Worm (Caenorhabditis elegans): Measurements from ENCODE around the gene Y55D9A.2.
"Not testable (repeated sequence)": the region's sequence is repeated elsewhere in the genome, so short reads cannot be mapped to it uniquely, and the experiment has no call there.

Y55D9A.2 gene

DNA sequence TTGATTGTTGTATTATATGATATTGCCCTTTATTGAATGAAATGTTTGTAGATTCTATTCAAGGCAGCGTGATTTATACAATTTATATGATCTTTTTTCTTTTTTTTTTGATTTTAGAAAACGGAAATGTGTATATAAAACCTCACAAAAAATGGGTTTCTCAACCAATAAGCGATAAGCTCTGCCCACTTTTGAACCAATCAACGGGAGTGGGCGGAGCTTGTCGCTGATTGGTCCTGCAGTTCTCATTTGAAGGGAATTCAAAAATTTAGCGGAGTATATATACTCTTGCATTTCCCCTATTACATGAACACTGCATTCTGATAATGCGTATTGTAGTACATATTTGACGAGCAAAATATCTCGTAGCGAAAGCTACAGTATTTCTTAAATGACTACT is 45.4 kb upstream of the Y55D9A.2 start:
- TF ChIP-seq snpc-1.1 (tag; optimal IDR thresholded peaks at IDR 0.05; ENCODE audit: insufficient read depth) (no peak), him-1 (tag; optimal IDR thresholded peaks at IDR 0.05) (peak; percentile 4)

ce11 chrIV:12640875-12641860 is 35.9 kb upstream of the Y55D9A.2 start:
- no peak for TF ChIP-seq hmg-1.2 (GFP tag; IDR thresholded peaks at IDR 0.05)
- TF ChIP-seq lin-40 (tag; optimal IDR thresholded peaks at IDR 0.05), result no peak
- no peak for TF ChIP-seq hlh-26 (GFP tag; conservative IDR thresholded peaks at IDR 0.05)
- TF ChIP-seq ztf-28 (GFP tag; IDR thresholded peaks at IDR 0.05), result no peak
- no peak for TF ChIP-seq hrde-1 (tag; optimal IDR thresholded peaks at IDR 0.05; ENCODE audit: borderline replicate concordance)

DNA sequence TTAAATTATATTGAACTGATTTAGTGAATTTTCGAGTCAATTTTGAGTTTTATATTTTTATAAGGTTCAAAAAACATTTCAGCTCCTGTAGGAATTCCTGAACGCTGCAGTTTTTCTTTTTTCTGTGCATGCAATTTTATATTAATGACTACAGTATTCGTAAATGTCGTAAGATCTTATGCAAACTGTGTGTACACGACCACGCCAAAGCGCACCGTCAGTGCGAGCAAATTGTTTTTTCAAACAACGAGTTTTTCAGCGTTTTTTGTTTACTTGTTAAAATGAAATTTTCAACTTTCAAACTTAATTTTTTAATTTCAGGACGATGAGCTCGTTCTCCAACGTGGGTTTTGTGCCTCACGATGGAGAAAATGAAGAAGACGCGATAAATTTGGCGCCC is 34.9 kb upstream of the Y55D9A.2 start, which contains the start of gene vha-7:
Gene vha-7, plus strand, starts transcription at position 326 of the 400 bp plus-strand sequence.
- TF ChIP-seq lsl-1 (GFP tag; optimal IDR thresholded peaks at IDR 0.05) (peak; percentile 69), nhr-80 (tag; optimal IDR thresholded peaks at IDR 0.05) (no peak), D2030.7 (GFP tag; IDR thresholded peaks at IDR 0.05) (no peak), snpc-3.4 (tag; optimal IDR thresholded peaks at IDR 0.05) (peak; percentile 8), madf-6 (GFP tag; IDR thresholded peaks at IDR 0.05) (peak; percentile 36), madf-8 (GFP tag; conservative IDR thresholded peaks at IDR 0.05) (peak; percentile 71)

DNA sequence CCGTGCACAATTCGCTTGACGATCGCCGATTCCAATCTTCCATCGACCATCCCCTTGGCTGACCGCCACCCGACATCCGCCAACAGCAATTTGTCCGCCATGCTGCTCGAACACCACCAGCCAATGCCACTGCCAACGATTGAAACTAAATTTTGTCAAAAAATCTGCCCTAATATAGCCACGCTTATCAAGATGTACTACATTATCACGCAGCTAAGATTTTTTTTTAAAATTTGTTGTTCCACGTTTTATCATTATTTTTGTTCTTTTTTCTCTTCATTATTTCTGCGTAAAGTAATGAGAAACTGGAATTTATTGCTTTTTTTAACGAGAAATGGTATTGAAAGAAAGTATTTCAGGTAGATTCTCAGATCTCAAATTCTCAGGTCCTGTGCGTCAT is 34.1 kb upstream of the Y55D9A.2 start, which contains the start of gene C26H9A.3:
Gene C26H9A.3, minus strand, starts transcription at position 101 of the 400 bp plus-strand sequence.
- not testable (repeated sequence) for TF ChIP-seq snpc-4 (GFP tag; optimal IDR thresholded peaks at IDR 0.05); snpc-4 (tag; optimal IDR thresholded peaks at IDR 0.05); gei-17 (GFP tag; optimal IDR thresholded peaks at IDR 0.05); madf-8 (GFP tag; conservative IDR thresholded peaks at IDR 0.05)

DNA sequence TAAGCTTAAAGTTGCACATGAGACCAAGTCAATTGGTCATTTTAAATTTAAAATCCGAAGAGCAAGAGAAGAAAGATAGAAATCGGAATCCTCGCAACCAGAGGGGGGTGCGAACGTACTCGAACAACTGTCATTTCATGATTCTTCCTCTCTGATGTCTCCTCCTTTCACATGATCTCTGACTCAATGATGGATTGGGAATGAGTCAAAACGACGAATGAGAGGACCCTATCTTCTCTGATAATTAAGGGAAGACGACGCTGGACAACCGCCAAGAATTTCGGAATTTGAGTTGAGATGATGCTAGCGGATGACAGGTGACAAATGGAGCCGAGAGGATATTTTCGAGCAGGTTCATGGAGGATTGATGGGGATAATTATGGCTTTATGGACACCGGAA is 32.1 kb upstream of the Y55D9A.2 start:
- TF ChIP-seq tlf-1 (GFP tag; optimal IDR thresholded peaks at IDR 0.05) (no peak), madf-6 (GFP tag; IDR thresholded peaks at IDR 0.05) (no peak), xnd-1 (tag; optimal IDR thresholded peaks at IDR 0.05) (no peak), cebp-2 (GFP tag; IDR thresholded peaks at IDR 0.05) (no peak), pbrm-1 (GFP tag; IDR thresholded peaks at IDR 0.05) (no peak), lag-1 (GFP tag; IDR thresholded peaks at IDR 0.05) (no peak), ceh-100 (GFP tag; IDR thresholded peaks at IDR 0.05) (no peak), K12H6.12 (tag; optimal IDR thresholded peaks at IDR 0.05) (no peak), T26A5.8 (tag; optimal IDR thresholded peaks at IDR 0.05) (no peak)

ce11 chrIV:12633825-12634224 is 28.6 kb upstream of the Y55D9A.2 start:
- TF ChIP-seq dpl-1 (GFP tag; optimal IDR thresholded peaks at IDR 0.05) (no peak), attf-6 (GFP tag; IDR thresholded peaks at IDR 0.05) (no peak), unc-62 (GFP tag; optimal IDR thresholded peaks at IDR 0.05) (no peak), ZK185.1 (tag; optimal IDR thresholded peaks at IDR 0.05; ENCODE audit: poor library complexity, severe bottlenecking) (no peak), xnd-1 (tag; optimal IDR thresholded peaks at IDR 0.05) (no peak), Y56A3A.18 (GFP tag; IDR thresholded peaks at IDR 0.05) (no peak), Y79H2A.3 (GFP tag; conservative IDR thresholded peaks at IDR 0.05) (no peak), lin-40 (tag; optimal IDR thresholded peaks at IDR 0.05) (no peak), sea-2 (GFP tag; IDR thresholded peaks at IDR 0.05) (no peak), Y95B8A.8 (GFP tag; IDR thresholded peaks at IDR 0.05) (no peak), gei-17 (GFP tag; optimal IDR thresholded peaks at IDR 0.05) (no peak), F33H1.4 (GFP tag; IDR thresholded peaks at IDR 0.05) (no peak), F52B5.7 (tag; optimal IDR thresholded peaks at IDR 0.05) (no peak), let-607 (tag; optimal IDR thresholded peaks at IDR 0.05) (no peak), lin-35 (GFP tag; optimal IDR thresholded peaks at IDR 0.05) (no peak), lsl-1 (GFP tag; optimal IDR thresholded peaks at IDR 0.05) (no peak), ceh-79 (tag; optimal IDR thresholded peaks at IDR 0.05) (no peak), hlh-12 (tag; optimal IDR thresholded peaks at IDR 0.05) (no peak)
